Fruit fly (Drosophila melanogaster): ENCODE data around the gene mRpL30.

The mRpL30 gene

DNA sequence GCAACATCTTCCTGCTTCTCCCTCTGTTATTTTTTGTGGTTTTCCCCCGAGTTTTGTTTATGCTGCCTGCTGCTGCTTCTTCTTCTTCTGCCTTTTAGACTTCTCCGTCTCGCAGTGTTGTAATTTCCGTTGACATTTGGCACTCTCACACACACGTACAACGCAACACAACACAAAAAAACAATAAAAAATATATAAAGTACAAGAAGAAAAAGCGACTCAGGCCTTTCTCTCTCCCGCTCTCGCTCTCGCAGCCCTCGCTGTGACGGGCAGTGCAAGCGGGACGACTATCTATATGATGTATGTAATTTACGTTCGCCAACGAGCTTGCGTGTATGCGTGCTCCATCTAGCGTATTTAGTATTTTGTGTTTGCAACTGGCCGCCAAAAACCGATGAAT lies 38.5 kb downstream of the mRpL30 start:
- TF ChIP-seq usp (GFP tag; optimal IDR thresholded peaks at IDR 0.05) = no peak
- TF ChIP-seq CG8478 (optimal IDR thresholded peaks at IDR 0.05) = peak; percentile 80

DNA sequence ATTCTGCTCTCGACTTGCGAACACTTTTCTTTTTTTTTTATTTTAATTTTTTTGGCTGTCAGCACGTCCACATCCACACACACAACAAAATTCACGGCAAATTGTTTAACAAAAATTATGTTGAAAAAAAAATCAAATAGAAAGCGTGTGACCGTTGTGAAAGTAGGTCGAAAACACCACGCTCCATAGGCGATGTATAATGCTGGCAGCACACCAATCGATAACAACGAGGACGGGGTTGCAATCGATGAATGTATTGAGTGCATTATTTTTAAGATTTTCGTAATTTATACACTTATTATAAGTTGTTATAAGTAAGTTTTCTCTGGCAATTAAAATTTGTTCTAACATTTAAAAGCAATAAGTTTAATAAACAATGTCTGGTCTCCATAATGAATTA lies 39.1 kb downstream of the mRpL30 start, which contains the start of gene Pp2C1:
Gene Pp2C1 (minus strand): TSS at position 181 of the 400 bp plus-strand sequence.
- TF ChIP-seq usp (GFP tag; optimal IDR thresholded peaks at IDR 0.05) (no peak), psq (optimal IDR thresholded peaks at IDR 0.05) (no peak), Dll (optimal IDR thresholded peaks at IDR 0.05) (no peak), EcR (GFP tag; optimal IDR thresholded peaks at IDR 0.05) (no peak), CG8478 (optimal IDR thresholded peaks at IDR 0.05) (no peak), pan (optimal IDR thresholded peaks at IDR 0.05) (no peak)

DNA sequence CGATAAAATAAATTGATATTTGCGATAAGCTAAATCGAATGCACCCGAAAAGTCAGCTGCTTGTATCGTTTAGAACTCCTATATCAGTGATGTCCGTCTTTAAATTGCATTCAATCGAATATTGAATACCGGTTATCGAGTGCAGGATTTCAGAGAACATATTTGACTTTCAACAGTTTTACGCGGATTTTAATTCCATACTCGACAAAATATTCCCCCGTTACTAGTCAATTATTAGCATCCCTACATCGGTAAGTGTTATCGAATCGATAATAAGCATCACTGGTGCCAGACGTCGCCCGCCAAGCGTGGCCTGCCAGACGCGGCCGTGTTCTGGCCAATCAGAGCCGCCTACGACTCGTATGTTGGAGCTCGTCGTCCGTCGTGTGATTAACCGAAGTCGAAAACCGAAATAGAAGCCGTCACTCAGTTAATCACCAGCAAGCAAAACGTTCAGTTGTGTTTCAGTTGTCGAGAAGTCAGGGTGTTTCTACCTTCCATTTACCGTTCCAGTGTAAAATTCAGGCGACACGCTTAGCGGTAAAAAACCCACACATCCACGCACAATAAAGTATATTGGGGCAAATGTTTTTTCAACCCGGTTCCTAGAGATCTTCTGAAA lies 40.2 kb downstream of the mRpL30 start, which contains the start of gene ctp:
Gene ctp (plus strand): TSS at position 23 of the 622 bp plus-strand sequence.
- TF ChIP-seq psq (optimal IDR thresholded peaks at IDR 0.05) = no peak
- no peak for TF ChIP-seq pan (optimal IDR thresholded peaks at IDR 0.05)
- no peak for TF ChIP-seq EcR (GFP tag; optimal IDR thresholded peaks at IDR 0.05)
- TF ChIP-seq CG8478 (optimal IDR thresholded peaks at IDR 0.05) = no peak
- TF ChIP-seq Dll (optimal IDR thresholded peaks at IDR 0.05) = no peak
- no peak for TF ChIP-seq usp (GFP tag; optimal IDR thresholded peaks at IDR 0.05)

DNA sequence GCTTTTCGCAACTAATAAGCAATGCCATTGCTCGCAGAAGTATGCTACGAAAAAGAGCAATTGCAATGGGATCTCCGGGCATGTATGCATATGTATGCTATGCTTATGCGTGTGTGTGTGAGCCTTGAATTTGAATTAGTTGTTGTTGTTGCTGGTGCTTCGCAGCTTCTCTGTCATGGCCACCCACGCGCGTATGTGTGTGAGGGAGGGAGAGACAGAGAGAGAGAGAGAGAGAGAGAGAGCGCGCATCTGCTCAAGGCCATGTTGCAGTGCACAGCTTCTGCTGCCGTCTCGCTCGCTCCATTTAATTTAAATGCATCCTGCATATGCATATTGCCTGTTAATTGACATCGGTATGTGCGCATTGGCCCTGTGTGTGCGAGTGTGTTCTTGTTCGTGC lies 43.1 kb downstream of the mRpL30 start:
- TF ChIP-seq Dll (optimal IDR thresholded peaks at IDR 0.05) (no peak), usp (GFP tag; optimal IDR thresholded peaks at IDR 0.05) (no peak), EcR (GFP tag; optimal IDR thresholded peaks at IDR 0.05) (no peak), pan (optimal IDR thresholded peaks at IDR 0.05) (no peak), CG8478 (optimal IDR thresholded peaks at IDR 0.05) (no peak)

DNA sequence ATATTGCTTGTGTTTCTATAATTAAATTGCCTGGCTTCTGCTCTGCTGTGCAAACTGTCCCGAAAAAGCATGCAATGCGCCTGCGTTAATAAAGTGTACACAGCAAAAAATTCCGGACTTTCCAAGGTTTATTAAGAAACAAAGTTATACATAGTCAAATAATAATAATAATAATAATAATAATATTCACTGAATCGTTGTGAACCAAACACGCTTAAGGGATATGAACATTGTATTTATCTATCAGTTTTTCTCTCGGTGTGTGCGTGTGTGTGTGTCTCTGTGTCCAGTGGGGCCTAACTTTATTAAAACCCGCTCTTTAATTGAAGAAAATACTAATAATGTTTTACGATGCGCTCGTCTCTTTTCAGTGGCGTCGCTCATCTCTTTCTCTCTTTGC lies 43.6 kb downstream of the mRpL30 start:
- no peak for TF ChIP-seq EcR (GFP tag; optimal IDR thresholded peaks at IDR 0.05)
- no peak for TF ChIP-seq Dll (optimal IDR thresholded peaks at IDR 0.05)
- TF ChIP-seq psq (optimal IDR thresholded peaks at IDR 0.05) = no peak
- TF ChIP-seq CG8478 (optimal IDR thresholded peaks at IDR 0.05) = no peak
- no peak for TF ChIP-seq pan (optimal IDR thresholded peaks at IDR 0.05)
- TF ChIP-seq usp (GFP tag; optimal IDR thresholded peaks at IDR 0.05) = no peak

DNA sequence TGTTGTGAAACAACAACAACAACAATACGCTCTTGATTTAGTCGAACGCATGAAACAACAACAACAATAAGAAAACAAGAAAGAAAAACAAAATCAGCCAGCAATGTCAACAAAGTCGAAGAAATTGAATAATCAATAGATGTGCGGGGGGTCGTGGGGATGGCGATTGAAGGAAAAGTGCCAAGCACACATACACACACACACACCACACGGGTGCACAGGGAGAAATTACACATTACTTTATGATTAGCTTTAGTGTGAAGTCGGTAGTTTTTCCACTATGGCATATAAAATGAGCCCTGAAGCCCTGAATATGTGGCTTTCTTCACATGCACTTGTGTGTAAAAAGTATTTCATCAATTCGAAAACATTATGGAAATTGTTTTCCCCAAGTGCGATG lies 45.3 kb downstream of the mRpL30 start:
- TF ChIP-seq Dll (optimal IDR thresholded peaks at IDR 0.05) (no peak), pan (optimal IDR thresholded peaks at IDR 0.05) (no peak), psq (optimal IDR thresholded peaks at IDR 0.05) (no peak), EcR (GFP tag; optimal IDR thresholded peaks at IDR 0.05) (no peak), CG8478 (optimal IDR thresholded peaks at IDR 0.05) (no peak), usp (GFP tag; optimal IDR thresholded peaks at IDR 0.05) (no peak)

DNA sequence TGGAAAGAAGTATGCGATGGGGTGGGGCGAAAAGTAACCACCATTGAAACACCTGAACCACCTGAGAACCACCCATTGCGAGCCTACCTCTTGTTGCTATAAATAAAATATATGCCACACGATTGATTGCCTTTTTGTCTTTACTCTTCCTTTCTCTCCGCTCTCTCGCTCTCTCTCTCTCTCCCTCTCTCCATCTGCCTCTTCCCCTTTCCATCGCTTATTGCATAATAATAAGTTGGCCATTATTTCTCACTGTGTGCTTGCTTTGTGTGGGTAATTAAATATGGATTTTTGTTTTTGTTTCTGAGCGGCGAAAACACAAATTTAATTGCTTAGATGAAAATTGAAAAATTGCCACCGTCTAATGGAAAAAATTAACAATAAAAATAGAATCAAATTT lies 46.4 kb downstream of the mRpL30 start:
- no peak for TF ChIP-seq psq (optimal IDR thresholded peaks at IDR 0.05)
- TF ChIP-seq Dll (optimal IDR thresholded peaks at IDR 0.05) = no peak
- no peak for TF ChIP-seq usp (GFP tag; optimal IDR thresholded peaks at IDR 0.05)
- TF ChIP-seq EcR (GFP tag; optimal IDR thresholded peaks at IDR 0.05) = no peak
- no peak for TF ChIP-seq CG8478 (optimal IDR thresholded peaks at IDR 0.05)
- TF ChIP-seq pan (optimal IDR thresholded peaks at IDR 0.05) = no peak

Measured in whole organism.